Fruit fly (Drosophila melanogaster) whole organism, embryonic: Measurements from ENCODE around the gene bero.

ENCODE experiments used
- Atf6 ChIP-seq: fragments of 200-800 bp; sonication (Bioruptor generic); IDR thresholded peaks from 2 replicates; pipeline ENCODE4 v1.3.6; 2022; ENCODE audit warnings: missing biosample characterization, missing genetic modification characterization
- C15 ChIP-seq: fragments of 200-800 bp; sonication (Bioruptor generic); IDR thresholded peaks from 3 replicates; pipeline ENCODE4 v1.3.6; 2022; ENCODE audit warnings: missing biosample characterization, missing genetic modification characterization
- CG10565 ChIP-seq: fragments of 200-800 bp; sonication (Bioruptor generic); optimal IDR thresholded peaks from 3 replicates; lab custom pipeline; 2016; ENCODE audit warnings: missing biosample characterization, mild to moderate bottlenecking, missing genetic modification characterization
- CG10654 ChIP-seq: fragments of 200-800 bp; sonication (Bioruptor generic); optimal IDR thresholded peaks from 2 replicates; lab custom pipeline; 2016; ENCODE audit warnings: missing biosample characterization, missing genetic modification characterization
- CG11247 ChIP-seq: fragments of 200-800 bp; sonication (Bioruptor generic); IDR thresholded peaks from 2 replicates; pipeline ENCODE4 v1.3.6; 2022; ENCODE audit warnings: missing biosample characterization, missing genetic modification characterization
- CG14441 ChIP-seq: fragments of 200-800 bp; sonication (Bioruptor generic); IDR thresholded peaks from 2 replicates; pipeline ENCODE4 v1.3.6; 2022; ENCODE audit warnings: missing biosample characterization, missing genetic modification characterization
- CG1529 ChIP-seq: fragments of 200-800 bp; sonication (Bioruptor generic); optimal IDR thresholded peaks from 3 replicates; lab custom pipeline; 2018; ENCODE audit warnings: missing biosample characterization, missing genetic modification characterization
- CG15514 ChIP-seq: fragments of 200-800 bp; sonication (Bioruptor generic); optimal IDR thresholded peaks from 3 replicates; lab custom pipeline; 2017; ENCODE audit warnings: missing biosample characterization, missing genetic modification characterization, mild to moderate bottlenecking, moderate library complexity, missing genetic modification reagents
- CG1603 ChIP-seq: fragments of 200-800 bp; sonication (Bioruptor generic); optimal IDR thresholded peaks from 2 replicates; lab custom pipeline; 2019; ENCODE audit warnings: missing biosample characterization, mild to moderate bottlenecking, missing genetic modification characterization, moderate library complexity
- CG2712 ChIP-seq: fragments of 200-800 bp; optimal IDR thresholded peaks from 3 replicates; lab custom pipeline; 2019; ENCODE audit warnings: missing biosample characterization, mild to moderate bottlenecking, missing genetic modification characterization, moderate library complexity
- CG32532 ChIP-seq: fragments of 200-800 bp; sonication (Bioruptor generic); IDR thresholded peaks from 2 replicates; pipeline ENCODE4 v1.3.6; 2022; ENCODE audit warnings: missing biosample characterization, missing genetic modification characterization
- CG4282 ChIP-seq: fragments of 200-800 bp; sonication (Bioruptor generic); optimal IDR thresholded peaks from 2 replicates; lab custom pipeline; 2016; ENCODE audit warnings: missing biosample characterization, missing genetic modification characterization
- CG4617 ChIP-seq: fragments of 200-800 bp; sonication (Bioruptor generic); optimal IDR thresholded peaks from 3 replicates; lab custom pipeline; 2016; ENCODE audit warnings: missing biosample characterization, missing genetic modification characterization, borderline replicate concordance
- CG4707 ChIP-seq: fragments of 200-800 bp; sonication (Bioruptor generic); optimal IDR thresholded peaks from 2 replicates; lab custom pipeline; 2018; ENCODE audit warnings: missing biosample characterization, mild to moderate bottlenecking, missing genetic modification characterization, moderate library complexity
- CG6175 ChIP-seq: fragments of 200-800 bp; sonication (Bioruptor generic); IDR thresholded peaks from 3 replicates; pipeline ENCODE4 v1.3.6; 2022; ENCODE audit warnings: missing biosample characterization, missing genetic modification characterization
- CG6854 ChIP-seq: fragments of 200-800 bp; sonication (Bioruptor generic); optimal IDR thresholded peaks from 3 replicates; lab custom pipeline; 2017; ENCODE audit warnings: missing biosample characterization, mild to moderate bottlenecking, missing genetic modification characterization
- CG7357 ChIP-seq: fragments of 200-800 bp; sonication (Bioruptor generic); IDR thresholded peaks from 3 replicates; pipeline ENCODE4 v1.3.6; 2022; ENCODE audit warnings: missing biosample characterization, missing genetic modification characterization
- CG7928 ChIP-seq: fragments of 200-800 bp; sonication (Bioruptor generic); optimal IDR thresholded peaks from 2 replicates; lab custom pipeline; 2017; ENCODE audit warnings: missing biosample characterization, mild to moderate bottlenecking, missing genetic modification characterization
- CG8388 ChIP-seq: fragments of 200-800 bp; sonication (Bioruptor generic); optimal IDR thresholded peaks from 2 replicates; lab custom pipeline; 2019; ENCODE audit warnings: missing biosample characterization, mild to moderate bottlenecking, missing genetic modification characterization, moderate library complexity
- CG9932 ChIP-seq: fragments of 200-800 bp; sonication (Bioruptor generic); IDR thresholded peaks from 2 replicates; pipeline ENCODE4 v1.3.6; 2022; ENCODE audit warnings: missing biosample characterization, missing genetic modification characterization
- H15 ChIP-seq: fragments of 200-800 bp; sonication (Bioruptor generic); IDR thresholded peaks from 3 replicates; pipeline ENCODE4 v1.3.6; 2022; ENCODE audit warnings: missing biosample characterization, missing genetic modification characterization
- Hmr ChIP-seq: fragments of 200-800 bp; sonication (Bioruptor generic); optimal IDR thresholded peaks from 3 replicates; lab custom pipeline; 2017; ENCODE audit warnings: mild to moderate bottlenecking, missing biosample characterization, missing genetic modification reagents, missing genetic modification characterization
- Hr78 ChIP-seq, 2 experiments: fragments of 200-800 bp in 1 of 2; fragments of >200 bp in 1 of 2; sonication (Bioruptor generic) in 1 of 2; optimal IDR thresholded peaks; 2 replicates each; lab custom pipeline; 2017 to 2019; ENCODE audit warnings: missing biosample characterization in 2 of 2, missing genetic modification characterization in 2 of 2, mild to moderate bottlenecking in 1 of 2, moderate library complexity in 1 of 2
- MTF-1 ChIP-seq: fragments of 200-800 bp; sonication (Bioruptor generic); optimal IDR thresholded peaks from 2 replicates; lab custom pipeline; 2018; ENCODE audit warnings: missing biosample characterization, mild to moderate bottlenecking, missing genetic modification characterization, borderline replicate concordance
- Neu2 ChIP-seq: fragments of 200-800 bp; sonication (Bioruptor generic); optimal IDR thresholded peaks from 3 replicates; lab custom pipeline; 2016; ENCODE audit warnings: missing biosample characterization, missing genetic modification characterization, borderline replicate concordance
- NfI ChIP-seq: fragments of 200-800 bp; sonication (Bioruptor generic); optimal IDR thresholded peaks from 3 replicates; lab custom pipeline; 2018; ENCODE audit warnings: missing biosample characterization, mild to moderate bottlenecking, missing genetic modification characterization, moderate library complexity
- Oaz ChIP-seq: fragments of 200-800 bp; sonication (Bioruptor generic); IDR thresholded peaks from 2 replicates; pipeline ENCODE4 v1.3.6; 2022; ENCODE audit warnings: missing biosample characterization, missing genetic modification characterization
- Sox100B ChIP-seq: fragments of 200-800 bp; sonication (Bioruptor generic); optimal IDR thresholded peaks from 3 replicates; lab custom pipeline; 2018; ENCODE audit warnings: missing biosample characterization, mild to moderate bottlenecking, missing genetic modification characterization
- Sox102F ChIP-seq: fragments of 200-800 bp; sonication (Bioruptor generic); optimal IDR thresholded peaks from 2 replicates; lab custom pipeline; 2018; ENCODE audit warnings: missing biosample characterization, mild to moderate bottlenecking, missing genetic modification characterization, moderate library complexity
- TFAM ChIP-seq: fragments of 200-800 bp; sonication (Bioruptor generic); optimal IDR thresholded peaks from 2 replicates; lab custom pipeline; 2017; ENCODE audit warnings: missing biosample characterization, missing genetic modification characterization, inconsistent platforms
- Trl ChIP-seq, 3 experiments: fragments of >200 bp in 2 of 3; fragments of 200-800 bp in 1 of 3; sonication (Bioruptor generic) in 1 of 3; optimal IDR thresholded peaks; 2 replicates in 1 of 3; 3 replicates in 2 of 3; lab custom pipeline; 2016 to 2017; ENCODE audit warnings: missing biosample characterization in 1 of 3, missing genetic modification characterization in 1 of 3
- Xrp1 ChIP-seq: fragments of 200-800 bp; sonication (Bioruptor generic); IDR thresholded peaks from 2 replicates; pipeline ENCODE4 v1.3.6; 2022; ENCODE audit warnings: missing biosample characterization, missing genetic modification characterization
- aop ChIP-seq: fragments of 200-800 bp; sonication (Bioruptor generic); IDR thresholded peaks from 2 replicates; pipeline ENCODE4 v1.3.6; 2022; ENCODE audit warnings: missing biosample characterization, missing genetic modification characterization
- chn ChIP-seq: fragments of 200-800 bp; sonication (Bioruptor generic); optimal IDR thresholded peaks from 2 replicates; lab custom pipeline; 2016; ENCODE audit warnings: missing biosample characterization, missing genetic modification characterization
- crp ChIP-seq, 2 experiments: fragments of 200-800 bp; sonication (Bioruptor generic); optimal IDR thresholded peaks; 2 replicates in 1 of 2; 3 replicates in 1 of 2; lab custom pipeline; 2017; ENCODE audit warnings: missing biosample characterization in 2 of 2, missing genetic modification characterization in 2 of 2, mild to moderate bottlenecking in 1 of 2, moderate library complexity in 1 of 2
- ftz-f1 ChIP-seq: fragments of 200-800 bp; sonication (Bioruptor generic); optimal IDR thresholded peaks from 2 replicates; lab custom pipeline; 2016; ENCODE audit warnings: missing biosample characterization, missing genetic modification characterization
- gro ChIP-seq: fragments of 200-800 bp; sonication (Bioruptor generic); optimal IDR thresholded peaks from 2 replicates; lab custom pipeline; 2016; ENCODE audit warnings: missing biosample characterization, missing genetic modification characterization
- nom ChIP-seq: fragments of 200-800 bp; sonication (Bioruptor generic); optimal IDR thresholded peaks from 2 replicates; lab custom pipeline; 2017; ENCODE audit warnings: missing biosample characterization, missing genetic modification characterization, mild to moderate bottlenecking, moderate library complexity, missing genetic modification reagents
- run ChIP-seq: fragments of 200-800 bp; sonication (Bioruptor generic); optimal IDR thresholded peaks from 3 replicates; lab custom pipeline; 2018; ENCODE audit warnings: missing biosample characterization, mild to moderate bottlenecking, missing genetic modification characterization
- salm ChIP-seq: fragments of 200-800 bp; sonication (Bioruptor generic); optimal IDR thresholded peaks from 2 replicates; lab custom pipeline; 2018; ENCODE audit warnings: missing biosample characterization, mild to moderate bottlenecking, missing genetic modification characterization
- sens-2 ChIP-seq: fragments of 200-800 bp; sonication (Bioruptor generic); IDR thresholded peaks from 2 replicates; pipeline ENCODE4 v1.3.6; 2022; ENCODE audit warnings: missing biosample characterization, missing genetic modification characterization
- seq ChIP-seq: fragments of 200-800 bp; sonication (Bioruptor generic); IDR thresholded peaks from 2 replicates; pipeline ENCODE4 v1.3.6; 2022; ENCODE audit warnings: missing biosample characterization, missing genetic modification characterization
- slou ChIP-seq: fragments of 200-800 bp; sonication (Bioruptor generic); optimal IDR thresholded peaks from 3 replicates; lab custom pipeline; 2016; ENCODE audit warnings: missing biosample characterization, missing genetic modification characterization
- stc ChIP-seq: fragments of 200-800 bp; sonication (Bioruptor generic); IDR thresholded peaks from 2 replicates; pipeline ENCODE4 v1.3.6; 2022; ENCODE audit warnings: missing biosample characterization, missing genetic modification characterization
- ttk ChIP-seq: fragments of 200-800 bp; sonication (Bioruptor generic); IDR thresholded peaks from 2 replicates; pipeline ENCODE4 v2.1.2; 2022; ENCODE audit warnings: missing biosample characterization, missing genetic modification characterization
- vvl ChIP-seq: fragments of 200-800 bp; sonication (Bioruptor generic); IDR thresholded peaks from 2 replicates; pipeline ENCODE4 v1.3.6; 2022; ENCODE audit warnings: missing biosample characterization, missing genetic modification characterization
- z ChIP-seq: fragments of 200-800 bp; sonication (Bioruptor generic); IDR thresholded peaks from 3 replicates; pipeline ENCODE4 v1.3.6; 2022; ENCODE audit warnings: missing biosample characterization, missing genetic modification characterization

The bero gene

DNA sequence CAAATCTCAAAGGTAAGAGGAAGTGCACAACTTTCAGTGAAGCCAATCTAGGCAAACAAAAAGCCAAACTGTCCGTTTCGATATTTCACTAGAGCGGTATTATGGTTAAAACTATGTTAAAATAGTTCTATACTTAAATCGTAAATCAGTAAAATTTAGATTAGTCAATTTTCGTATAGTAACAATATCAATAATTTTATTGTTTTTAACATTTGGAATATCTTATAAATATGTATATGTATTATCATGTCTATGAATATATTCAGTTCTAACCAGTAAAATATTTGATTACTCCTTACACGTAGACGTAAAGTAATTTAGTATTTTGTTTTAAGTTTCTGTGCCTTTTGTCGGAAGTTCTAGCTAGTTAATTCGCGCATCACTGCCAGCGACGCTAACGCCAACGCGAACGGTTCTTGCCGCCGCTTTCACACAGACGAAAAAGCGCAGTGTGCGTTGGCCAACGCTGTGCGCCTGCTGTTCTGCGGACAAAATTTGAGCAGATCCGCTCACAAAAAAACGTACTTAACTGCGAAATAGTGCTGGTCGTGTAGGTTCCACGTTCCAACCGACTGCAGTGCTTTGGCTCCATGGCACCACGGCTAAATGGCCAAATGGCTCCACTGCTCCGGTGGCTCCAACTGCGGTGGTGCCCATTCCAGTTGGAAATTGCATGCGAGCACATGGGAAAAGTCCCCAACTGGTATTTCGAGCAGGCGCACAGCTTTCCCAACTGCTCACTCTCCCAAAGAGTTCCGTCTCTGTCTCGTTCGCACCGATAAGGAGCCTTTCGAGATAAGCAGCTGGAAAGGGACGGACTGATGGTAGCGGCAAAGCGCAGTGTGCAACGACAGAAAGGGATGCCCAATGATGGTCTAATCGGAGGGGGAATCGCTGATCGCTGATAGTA, 35.0 kb upstream of the bero start (continued):
- TF ChIP-seq C15 (GFP tag; lab: Robert Waterston, UW): no peak
- peak; percentile 63; the same call in 1 of the 3 replicates for TF ChIP-seq z (GFP tag; lab: Robert Waterston, UW)
- no peak for TF ChIP-seq H15 (GFP tag; lab: Robert Waterston, UW)
- no peak for TF ChIP-seq slou (GFP tag; lab: Kevin White, UChicago)
- no peak for TF ChIP-seq CG8388 (GFP tag; lab: Kevin White, UChicago)
- peak; percentile 65 for TF ChIP-seq nom (GFP tag; lab: Kevin White, UChicago)
- TF ChIP-seq chn (GFP tag; lab: Kevin White, UChicago): no peak
- TF ChIP-seq salm (tag; lab: Kevin White, UChicago): no peak
- TF ChIP-seq NfI (GFP tag; lab: Kevin White, UChicago): no peak
- TF ChIP-seq gro (GFP tag; lab: Kevin White, UChicago): no peak
- TF ChIP-seq CG15514 (GFP tag; lab: Kevin White, UChicago): peak; percentile 69
- no peak for TF ChIP-seq CG10654
- TF ChIP-seq aop (GFP tag; lab: Robert Waterston, UW): no peak
- TF ChIP-seq CG7357 (GFP tag; lab: Robert Waterston, UW): no peak
- no peak for TF ChIP-seq crp (GFP tag; optimal IDR thresholded peaks at IDR 0.05; lab: Kevin White, UChicago)
- no peak for TF ChIP-seq Trl (optimal IDR thresholded peaks at IDR 0.05; lab: Kevin White, UChicago)
- TF ChIP-seq Trl (GFP tag; optimal IDR thresholded peaks at IDR 0.05; lab: Kevin White, UChicago): no peak
- no peak for TF ChIP-seq CG1603 (tag; lab: Kevin White, UChicago)
- TF ChIP-seq Atf6 (GFP tag; lab: Robert Waterston, UW): 0 out of 2 replicates have a peak, but pooled peaks have one; percentile 8
- TF ChIP-seq Sox100B (GFP tag; lab: Kevin White, UChicago): peak; percentile 62
- TF ChIP-seq CG14441 (GFP tag; lab: Robert Waterston, UW): 0 out of 2 replicates have a peak, but pooled peaks have one; percentile 16
- no peak for TF ChIP-seq CG4282 (GFP tag; lab: Kevin White, UChicago)
- TF ChIP-seq vvl (GFP tag; lab: Robert Waterston, UW): no peak
- TF ChIP-seq CG6854 (GFP tag; lab: Kevin White, UChicago): no peak
- TF ChIP-seq ttk (GFP tag; lab: Robert Waterston, UW): 0 out of 2 replicates have a peak, but pooled peaks have one; percentile 5
- no peak for TF ChIP-seq sens-2 (GFP tag; lab: Robert Waterston, UW)
- TF ChIP-seq MTF-1: peak; percentile 31
- peak; percentile 16; the same call in 1 of the 2 replicates for TF ChIP-seq stc (GFP tag; lab: Robert Waterston, UW)
- TF ChIP-seq CG2712: peak; percentile 25
- no peak for TF ChIP-seq TFAM (GFP tag; lab: Kevin White, UChicago)
- no peak for TF ChIP-seq CG4617 (GFP tag; lab: Kevin White, UChicago)
- no peak for TF ChIP-seq Xrp1 (GFP tag; lab: Robert Waterston, UW)
- peak; percentile 66 for TF ChIP-seq ftz-f1 (GFP tag; lab: Kevin White, UChicago)
- TF ChIP-seq Oaz (GFP tag; lab: Robert Waterston, UW): peak; percentile 23; the same call in 1 of the 2 replicates
- peak; percentile 19 for TF ChIP-seq CG4707 (GFP tag; lab: Kevin White, UChicago)
- TF ChIP-seq Neu2: no peak
- peak; percentile 20 for TF ChIP-seq Hmr (GFP tag; lab: Kevin White, UChicago)
- TF ChIP-seq CG1529 (GFP tag; lab: Kevin White, UChicago): peak; percentile 15
- TF ChIP-seq Sox102F (GFP tag; lab: Kevin White, UChicago): no peak
- TF ChIP-seq Hr78 (GFP tag; optimal IDR thresholded peaks at IDR 0.05; lab: Kevin White, UChicago): no peak
- TF ChIP-seq seq: no peak
- TF ChIP-seq CG32532 (GFP tag; lab: Robert Waterston, UW): peak; percentile 33; the same call in 1 of the 2 replicates
- peak; percentile 70; the same call in 1 of the 3 replicates for TF ChIP-seq CG6175
- no peak for TF ChIP-seq CG10565
- TF ChIP-seq CG11247 (GFP tag; lab: Robert Waterston, UW): no peak
- no peak for TF ChIP-seq CG7928 (GFP tag; lab: Kevin White, UChicago)
- no peak for TF ChIP-seq run
- TF ChIP-seq CG9932 (GFP tag; lab: Robert Waterston, UW): peak; percentile 45
